Worm (Caenorhabditis elegans): Measurements from ENCODE around the gene ced-5.

ced-5 gene

DNA sequence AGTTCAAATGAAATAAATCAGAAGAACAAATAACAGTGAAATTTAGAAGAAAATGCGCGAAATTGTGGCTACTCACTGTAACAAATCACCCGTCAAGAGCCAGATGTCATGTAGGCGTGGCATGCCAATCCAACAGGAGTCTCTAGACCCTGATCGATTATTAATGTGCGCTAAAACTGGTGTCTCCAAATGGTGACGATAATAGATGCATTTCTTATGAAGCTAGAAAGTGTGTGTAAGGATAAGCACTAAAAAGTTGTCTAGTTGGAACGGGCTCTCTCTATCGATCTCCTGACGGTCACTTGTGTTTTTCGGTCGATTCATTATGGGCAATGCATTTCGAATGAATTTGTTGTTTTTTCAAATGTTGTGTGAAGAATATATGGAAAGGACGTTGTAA lies 22.1 kb upstream of the ced-5 start, which contains the start of gene mec-3:
TSS of gene mec-3 (minus strand) at position 101 of the 400 bp plus-strand sequence.
- TF ChIP-seq egl-43 (GFP tag; IDR thresholded peaks at IDR 0.05) = no peak
- no peak for TF ChIP-seq mxl-2 (GFP tag; conservative IDR thresholded peaks at IDR 0.05)
- TF ChIP-seq pha-4 (GFP tag; IDR thresholded peaks at IDR 0.05) = no peak
- TF ChIP-seq pha-4 (tag; optimal IDR thresholded peaks at IDR 0.05) = no peak

- TF ChIP-seq daf-19 (GFP tag; conservative IDR thresholded peaks at IDR 0.05) = no peak
- TF ChIP-seq dmd-6 (GFP tag; IDR thresholded peaks at IDR 0.05) = peak; percentile 82
- TF ChIP-seq hlh-30 (tag; optimal IDR thresholded peaks at IDR 0.05; ENCODE audit: insufficient read depth) = no peak
- TF ChIP-seq aha-1 (tag) = peak; percentile 44
- no peak for TF ChIP-seq ceh-62 (tag; optimal IDR thresholded peaks at IDR 0.05)
- TF ChIP-seq daf-16 (GFP tag; optimal IDR thresholded peaks at IDR 0.05) = no peak
- TF ChIP-seq daf-16 (tag; optimal IDR thresholded peaks at IDR 0.05) = peak; percentile 69
- TF ChIP-seq nhr-28 (tag; optimal IDR thresholded peaks at IDR 0.05) = peak; percentile 3
- no peak for TF ChIP-seq nhr-48 (tag; optimal IDR thresholded peaks at IDR 0.05)
Observed at ce11 chrIV:10462608-10463007, 21.3 kb upstream of the ced-5 start.

DNA sequence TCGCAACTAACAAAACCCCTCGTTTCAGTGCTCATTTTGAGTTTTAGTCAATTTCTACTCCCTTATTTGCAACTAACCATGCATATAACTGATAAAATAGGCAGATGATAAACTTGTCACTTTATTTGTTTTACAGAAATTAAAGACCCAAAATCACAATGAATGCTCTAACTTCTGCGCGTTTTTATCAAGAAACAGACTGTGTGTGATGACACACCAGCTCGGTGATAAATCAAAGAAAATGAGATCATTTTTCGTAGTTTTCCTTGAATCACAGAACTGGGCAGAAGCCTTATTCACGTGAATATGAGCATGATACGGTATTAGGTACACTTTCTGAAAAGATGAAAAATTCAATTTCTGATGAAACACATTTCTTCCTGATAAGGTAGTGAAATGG lies 20.8 kb upstream of the ced-5 start:
- TF ChIP-seq jun-1 (tag; optimal IDR thresholded peaks at IDR 0.05) (no peak), nhr-6 (tag; optimal IDR thresholded peaks at IDR 0.05) (no peak), hmg-1.1 (GFP tag; IDR thresholded peaks at IDR 0.05) (no peak), vab-7 (GFP tag; IDR thresholded peaks at IDR 0.05) (no peak), duxl-1 (tag; optimal IDR thresholded peaks at IDR 0.05; ENCODE audit: poor library complexity) (no peak), daf-16 (GFP tag; optimal IDR thresholded peaks at IDR 0.05) (peak in 1 of 2 experiments; percentile 71), daf-16 (tag; optimal IDR thresholded peaks at IDR 0.05) (peak; percentile 82), daf-12 (tag; optimal IDR thresholded peaks at IDR 0.05) (no peak), daf-19 (GFP tag; conservative IDR thresholded peaks at IDR 0.05) (no peak), unc-62 (GFP tag; optimal IDR thresholded peaks at IDR 0.05 in 1 of 2) (peak in 1 of 2 experiments; percentile 81), unc-62 (tag; optimal IDR thresholded peaks at IDR 0.05) (no peak), zip-2 (tag; optimal IDR thresholded peaks at IDR 0.05) (no peak), R02D3.7 (tag; optimal IDR thresholded peaks at IDR 0.05) (no peak), pha-4 (GFP tag; IDR thresholded peaks at IDR 0.05) (no peak; the same call in 1 of the 2 replicates), pha-4 (tag; optimal IDR thresholded peaks at IDR 0.05) (no peak), lim-7 (GFP tag; IDR thresholded peaks at IDR 0.05) (no peak), nhr-42 (GFP tag; IDR thresholded peaks at IDR 0.05) (0 out of 2 replicates have a peak, but pooled peaks have one; percentile 29), snpc-1.2 (GFP tag; IDR thresholded peaks at IDR 0.05) (no peak), zfp-3 (GFP tag; conservative IDR thresholded peaks at IDR 0.05) (no peak), ceh-28 (tag; optimal IDR thresholded peaks at IDR 0.05) (no peak), ztf-7 (tag; optimal IDR thresholded peaks at IDR 0.05) (no peak), mxl-2 (GFP tag; conservative IDR thresholded peaks at IDR 0.05) (peak; percentile 89), mep-1 (tag; optimal IDR thresholded peaks at IDR 0.05) (no peak), zip-11 (GFP tag; IDR thresholded peaks at IDR 0.05) (no peak), ZK546.5 (tag; optimal IDR thresholded peaks at IDR 0.05) (no peak), mxl-3 (GFP tag; optimal IDR thresholded peaks at IDR 0.05) (no peak), T20F7.1 (GFP tag; optimal IDR thresholded peaks at IDR 0.05) (no peak), snpc-4 (tag; optimal IDR thresholded peaks at IDR 0.05) (no peak), attf-4 (tag; optimal IDR thresholded peaks at IDR 0.05) (no peak), tra-1 (GFP tag; IDR thresholded peaks at IDR 0.05) (peak; percentile 87), hif-1 (tag; optimal IDR thresholded peaks at IDR 0.05) (no peak), ceh-44 (GFP tag; IDR thresholded peaks at IDR 0.05) (no peak), ceh-62 (tag; optimal IDR thresholded peaks at IDR 0.05) (no peak), egl-27 (tag; optimal IDR thresholded peaks at IDR 0.05) (no peak), Y5F2A.4 (GFP tag; optimal IDR thresholded peaks at IDR 0.05) (no peak), lin-29 (GFP tag; IDR thresholded peaks at IDR 0.05) (no peak), madf-9 (GFP tag; conservative IDR thresholded peaks at IDR 0.05) (no peak), Y105C5A.15 (GFP tag; IDR thresholded peaks at IDR 0.05) (no peak), cey-2 (tag; optimal IDR thresholded peaks at IDR 0.05; ENCODE audit: borderline replicate concordance, insufficient read depth) (no peak), F37D6.2 (tag; optimal IDR thresholded peaks at IDR 0.05) (no peak), Y48G9A.11 (GFP tag; IDR thresholded peaks at IDR 0.05) (no peak), dve-1 (tag; optimal IDR thresholded peaks at IDR 0.05; ENCODE audit: insufficient read depth) (peak; percentile 83)

All from whole organism, L4 larva.